Worm (Caenorhabditis elegans) whole organism, L4 larva: Measurements from ENCODE around the gene sdz-8.

Source experiments
- D1046.2 ChIP-seq: fragments of 200-800 bp; sonication (Bioruptor generic); IDR thresholded peaks from 2 replicates; pipeline ENCODE4 v1.3.6; 2022; ENCODE audit warnings: missing genetic modification characterization, missing compliant biosample characterization
- R02D3.7 ChIP-seq: fragments of 150-350 bp; sonication (generic microtip); optimal IDR thresholded peaks from 3 replicates; lab custom pipeline; 2014; ENCODE audit warnings: missing biosample characterization, missing genetic modification characterization
- Y105C5A.15 ChIP-seq: fragments of 200-800 bp; sonication (Bioruptor generic); IDR thresholded peaks from 2 replicates; pipeline ENCODE4 v1.3.6; 2022; ENCODE audit warnings: missing genetic modification characterization, missing compliant biosample characterization
- Y75B8A.6 ChIP-seq: fragments of 200-800 bp; sonication (Bioruptor generic); IDR thresholded peaks from 2 replicates; pipeline ENCODE4 v1.3.6; 2022; ENCODE audit warnings: missing genetic modification reagents, missing genetic modification characterization, missing compliant biosample characterization
- ZK546.5 ChIP-seq, 2 experiments: sonication (generic microtip); optimal IDR thresholded peaks; 2 replicates each; lab custom pipeline; 2017; ENCODE audit warnings: missing biosample characterization in 2 of 2, missing genetic modification characterization in 2 of 2
- aha-1 ChIP-seq: fragments of 150-350 bp; peaks from one replicate; lab custom pipeline; 2014; ENCODE audit warnings: missing biosample characterization, missing genetic modification characterization
- aly-2 ChIP-seq: sonication (generic microtip); optimal IDR thresholded peaks from 2 replicates; lab custom pipeline; 2018; ENCODE audit warnings: missing biosample characterization, missing genetic modification characterization
- ama-1 ChIP-seq: fragments of 150-350 bp; optimal IDR thresholded peaks from 2 replicates; lab custom pipeline; 2014; ENCODE audit warnings: inconsistent platforms, mixed read lengths
- arid-1 ChIP-seq: fragments of 200-800 bp; sonication (Bioruptor generic); conservative IDR thresholded peaks from 2 replicates; pipeline ENCODE4 v1.3.6; 2022; ENCODE audit warnings: missing genetic modification reagents, missing genetic modification characterization, missing compliant biosample characterization
- ceh-20 ChIP-seq: fragments of 200-800 bp; sonication (Bioruptor generic); IDR thresholded peaks from 2 replicates; pipeline ENCODE4 v1.3.6; 2022; ENCODE audit warnings: missing genetic modification reagents, missing genetic modification characterization, missing compliant biosample characterization
- ceh-82 ChIP-seq: sonication (generic microtip); optimal IDR thresholded peaks from 2 replicates; lab custom pipeline; 2017; ENCODE audit warnings: missing biosample characterization, missing genetic modification characterization
- ces-1 ChIP-seq: fragments of 150-350 bp; sonication (generic microtip); optimal IDR thresholded peaks from 4 replicates; lab custom pipeline; 2014; ENCODE audit warnings: missing biosample characterization, missing genetic modification reagents, missing genetic modification characterization
- cey-2 ChIP-seq: sonication (generic microtip); optimal IDR thresholded peaks from 3 replicates; lab custom pipeline; 2017; ENCODE audit warnings: missing genetic modification characterization, mild to moderate bottlenecking, missing compliant biosample characterization, antibody characterized with exemption, borderline replicate concordance; ENCODE audit not compliant: insufficient read depth
- daf-12 ChIP-seq: fragments of 150-350 bp; optimal IDR thresholded peaks from 2 replicates; lab custom pipeline; 2014; ENCODE audit warnings: missing biosample characterization, missing genetic modification reagents, missing genetic modification characterization
- daf-19 ChIP-seq: fragments of 200-800 bp; sonication (Bioruptor generic); conservative IDR thresholded peaks from 2 replicates; pipeline ENCODE4 v1.3.6; 2022; ENCODE audit warnings: missing genetic modification characterization, missing compliant biosample characterization
- daf-8 ChIP-seq: fragments of 200-800 bp; sonication (Bioruptor generic); IDR thresholded peaks from 2 replicates; pipeline ENCODE4 v1.3.6; 2022; ENCODE audit warnings: missing genetic modification characterization, missing compliant biosample characterization
- dpl-1 ChIP-seq: fragments of 150-350 bp; optimal IDR thresholded peaks from 2 replicates; lab custom pipeline; 2014; ENCODE audit warnings: missing biosample characterization, missing genetic modification reagents, missing genetic modification characterization
- duxl-1 ChIP-seq: sonication (generic microtip); optimal IDR thresholded peaks from 2 replicates; lab custom pipeline; 2016; ENCODE audit warnings: mild to moderate bottlenecking, missing genetic modification characterization, moderate library complexity, missing compliant biosample characterization; ENCODE audit not compliant: poor library complexity
- dve-1 ChIP-seq: sonication (generic microtip); optimal IDR thresholded peaks from 2 replicates; lab custom pipeline; 2017; ENCODE audit warnings: antibody characterized with exemption, mild to moderate bottlenecking, missing genetic modification characterization, missing compliant biosample characterization; ENCODE audit not compliant: insufficient read depth
- egl-43 ChIP-seq: fragments of 200-800 bp; sonication (Bioruptor generic); IDR thresholded peaks from 2 replicates; pipeline ENCODE4 v1.3.6; 2022; ENCODE audit warnings: missing genetic modification reagents, missing genetic modification characterization, missing compliant biosample characterization
- fos-1 ChIP-seq: fragments of 150-350 bp; optimal IDR thresholded peaks from 2 replicates; lab custom pipeline; 2014; ENCODE audit warnings: missing biosample characterization, missing genetic modification characterization
- hif-1 ChIP-seq, 2 experiments: sonication (generic microtip); optimal IDR thresholded peaks; 2 replicates each; lab custom pipeline; 2016 to 2017; ENCODE audit warnings: missing compliant biosample characterization in 2 of 2, missing genetic modification characterization in 2 of 2, missing genetic modification reagents in 2 of 2, missing genotype in 2 of 2, mild to moderate bottlenecking in 1 of 2
- hlh-30 ChIP-seq: sonication (generic microtip); optimal IDR thresholded peaks from 2 replicates; lab custom pipeline; 2017; ENCODE audit warnings: antibody characterized with exemption, mild to moderate bottlenecking, missing genetic modification characterization, missing compliant biosample characterization; ENCODE audit not compliant: insufficient read depth
- hmg-1.1 ChIP-seq: fragments of 200-800 bp; sonication (Bioruptor generic); IDR thresholded peaks from 2 replicates; pipeline ENCODE4 v1.3.6; 2022; ENCODE audit warnings: missing genetic modification reagents, missing genetic modification characterization, missing compliant biosample characterization
- lin-13 ChIP-seq: fragments of 150-350 bp; optimal IDR thresholded peaks from 2 replicates; lab custom pipeline; 2014; ENCODE audit warnings: missing biosample characterization, missing genetic modification reagents, missing genetic modification characterization
- lin-29 ChIP-seq: fragments of 200-800 bp; sonication (Bioruptor generic); IDR thresholded peaks from 2 replicates; pipeline ENCODE4 v1.3.6; 2022; ENCODE audit warnings: missing genetic modification reagents, missing genetic modification characterization, missing compliant biosample characterization
- lin-38 ChIP-seq: fragments of 200-800 bp; sonication (Bioruptor generic); IDR thresholded peaks from 2 replicates; pipeline ENCODE4 v1.3.6; 2022; ENCODE audit warnings: missing genetic modification reagents, missing genetic modification characterization, missing compliant biosample characterization
- lir-3 ChIP-seq: sonication (generic microtip); optimal IDR thresholded peaks from 2 replicates; lab custom pipeline; 2016; ENCODE audit warnings: mild to moderate bottlenecking, missing genetic modification characterization, missing compliant biosample characterization
- madf-5 ChIP-seq, 2 experiments: fragments of 200-800 bp; sonication (Bioruptor generic); IDR thresholded peaks; 2 replicates each; pipeline ENCODE4 v1.3.6; 2022; ENCODE audit warnings: missing compliant biosample characterization in 2 of 2, missing genetic modification characterization in 2 of 2
- mep-1 ChIP-seq: fragments of 150-350 bp; sonication (generic microtip); optimal IDR thresholded peaks from 3 replicates; lab custom pipeline; 2014; ENCODE audit warnings: missing biosample characterization, missing genetic modification characterization
- mes-2 ChIP-seq: sonication (generic microtip); optimal IDR thresholded peaks from 2 replicates; lab custom pipeline; 2016; ENCODE audit warnings: missing genotype, mild to moderate bottlenecking, missing genetic modification characterization, missing compliant biosample characterization; ENCODE audit not compliant: poor library complexity, severe bottlenecking
- mxl-2 ChIP-seq: fragments of 200-800 bp; sonication (Bioruptor generic); conservative IDR thresholded peaks from 2 replicates; pipeline ENCODE4 v1.3.6; 2022; ENCODE audit warnings: missing genetic modification reagents, missing genetic modification characterization, missing compliant biosample characterization
- nhr-10 ChIP-seq: fragments of 150-350 bp; optimal IDR thresholded peaks from 2 replicates; lab custom pipeline; 2014; ENCODE audit warnings: missing biosample characterization, missing genetic modification characterization
- nhr-11 ChIP-seq: fragments of 150-350 bp; optimal IDR thresholded peaks from 2 replicates; lab custom pipeline; 2014; ENCODE audit warnings: missing biosample characterization, missing genetic modification characterization
- nhr-6 ChIP-seq: fragments of 150-350 bp; optimal IDR thresholded peaks from 2 replicates; lab custom pipeline; 2014; ENCODE audit warnings: missing biosample characterization, missing genetic modification characterization
- php-3 ChIP-seq: fragments of 200-800 bp; sonication (Bioruptor generic); IDR thresholded peaks from 2 replicates; pipeline ENCODE4 v1.3.6; 2022; ENCODE audit warnings: missing genetic modification reagents, missing genetic modification characterization, missing compliant biosample characterization
- pqm-1 ChIP-seq: sonication (generic microtip); optimal IDR thresholded peaks from 2 replicates; lab custom pipeline; 2017; ENCODE audit warnings: missing biosample characterization, missing genetic modification characterization
- rbr-2 ChIP-seq: sonication (generic microtip); optimal IDR thresholded peaks from 2 replicates; lab custom pipeline; 2016; ENCODE audit warnings: missing genotype, missing genetic modification characterization, missing compliant biosample characterization
- saeg-2 ChIP-seq: fragments of 200-800 bp; sonication (Bioruptor generic); IDR thresholded peaks from 2 replicates; pipeline ENCODE4 v1.3.6; 2022; ENCODE audit warnings: missing genetic modification reagents, missing genetic modification characterization, missing compliant biosample characterization
- sdz-12 ChIP-seq: fragments of 200-800 bp; sonication (Bioruptor generic); optimal IDR thresholded peaks from 2 replicates; lab custom pipeline; 2018; ENCODE audit warnings: mild to moderate bottlenecking, missing genetic modification characterization, missing compliant biosample characterization
- set-16 ChIP-seq: fragments of 200-800 bp; sonication (Bioruptor generic); IDR thresholded peaks from 2 replicates; pipeline ENCODE4 v1.3.6; 2022; ENCODE audit warnings: missing genetic modification reagents, missing genetic modification characterization, missing compliant biosample characterization
- spr-3 ChIP-seq: fragments of 200-800 bp; sonication (Bioruptor generic); optimal IDR thresholded peaks from 2 replicates; lab custom pipeline; 2018; ENCODE audit warnings: mild to moderate bottlenecking, missing genetic modification characterization, missing compliant biosample characterization
- unc-130 ChIP-seq: sonication (generic microtip); optimal IDR thresholded peaks from 2 replicates; lab custom pipeline; 2016; ENCODE audit warnings: missing genetic modification reagents, missing genetic modification characterization, missing compliant biosample characterization
- unc-62 ChIP-seq, 3 experiments: fragments of 150-350 bp in 1 of 3; sonication (generic microtip); optimal IDR thresholded peaks in 2 of 3; peaks in 1 of 3; 1 replicate in 1 of 3; 2 replicates in 2 of 3; lab custom pipeline; 2014 to 2017; ENCODE audit warnings: missing biosample characterization in 3 of 3, missing genetic modification characterization in 3 of 3, missing genetic modification reagents in 3 of 3, missing genotype in 1 of 3
- vab-7 ChIP-seq: fragments of 200-800 bp; sonication (Bioruptor generic); IDR thresholded peaks from 2 replicates; pipeline ENCODE4 v1.3.6; 2022; ENCODE audit warnings: missing genetic modification reagents, missing genetic modification characterization, missing compliant biosample characterization
- zag-1 ChIP-seq: fragments of 150-350 bp; optimal IDR thresholded peaks from 2 replicates; lab custom pipeline; 2014; ENCODE audit warnings: missing biosample characterization, missing genetic modification characterization
- zfp-3 ChIP-seq: fragments of 200-800 bp; sonication (Bioruptor generic); conservative IDR thresholded peaks from 2 replicates; pipeline ENCODE4 v1.3.6; 2022; ENCODE audit warnings: missing genetic modification reagents, missing genetic modification characterization, missing compliant biosample characterization
- zip-2 ChIP-seq: fragments of 150-350 bp; optimal IDR thresholded peaks from 2 replicates; lab custom pipeline; 2014; ENCODE audit warnings: missing biosample characterization, missing genetic modification characterization

Gene sdz-8

DNA sequence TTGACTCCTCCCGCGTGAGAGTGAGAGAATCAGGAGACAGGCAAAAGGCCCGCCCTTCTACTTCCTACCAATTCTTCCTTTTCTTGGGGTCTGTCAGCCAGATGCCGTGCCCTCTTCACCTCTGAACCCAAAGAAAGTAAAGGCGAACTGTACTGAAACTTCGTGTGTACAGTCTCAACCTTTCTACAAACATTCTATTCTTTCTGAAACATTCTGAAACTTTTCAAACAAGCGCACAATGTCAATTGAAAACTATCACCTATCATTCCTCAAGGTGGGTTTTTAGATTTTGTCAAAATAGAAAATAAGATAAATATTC is 16.5 kb upstream of the sdz-8 start (continued):
- no peak for TF ChIP-seq ces-1 (GFP tag; lab: Kevin White, UChicago)
- no peak for TF ChIP-seq daf-8 (GFP tag; lab: Robert Waterston, UW)
- no peak for TF ChIP-seq nhr-10 (tag; lab: Kevin White, UChicago)
- no peak for TF ChIP-seq daf-19
- peak in 1 of 2 experiments; percentile 93 for TF ChIP-seq unc-62 (GFP tag; optimal IDR thresholded peaks at IDR 0.05 in 1 of 2; lab: Kevin White, UChicago)
- no peak for TF ChIP-seq unc-62 (tag; optimal IDR thresholded peaks at IDR 0.05; lab: Kevin White, UChicago)
- TF ChIP-seq aha-1: peak; percentile 24
- TF ChIP-seq pqm-1 (tag; lab: Kevin White, UChicago): no peak
- TF ChIP-seq vab-7 (GFP tag; lab: Robert Waterston, UW): no peak
- TF ChIP-seq Y105C5A.15 (GFP tag; lab: Robert Waterston, UW): no peak
- TF ChIP-seq D1046.2: no peak
- no peak for TF ChIP-seq madf-5 (GFP tag; IDR thresholded peaks at IDR 0.05; lab: Robert Waterston, UW)
- no peak for TF ChIP-seq zag-1 (tag; lab: Kevin White, UChicago)
- TF ChIP-seq aly-2: no peak
- TF ChIP-seq lin-29 (GFP tag; lab: Robert Waterston, UW): no peak
- TF ChIP-seq lin-38 (GFP tag; lab: Robert Waterston, UW): no peak
- TF ChIP-seq ama-1: peak; percentile 11
- TF ChIP-seq dpl-1: no peak
- TF ChIP-seq ceh-82 (tag; lab: Kevin White, UChicago): no peak
- no peak for TF ChIP-seq mxl-2 (GFP tag; lab: Robert Waterston, UW)
- no peak for TF ChIP-seq fos-1 (tag; lab: Kevin White, UChicago)
- no peak for TF ChIP-seq php-3
- no peak for TF ChIP-seq ZK546.5 (tag; optimal IDR thresholded peaks at IDR 0.05; lab: Kevin White, UChicago)

ce11 chrV:11531831-11532534 is 16.0 kb upstream of the sdz-8 start:
- TF ChIP-seq daf-19 (no peak), vab-7 (GFP tag; lab: Robert Waterston, UW) (no peak), set-16 (GFP tag; lab: Robert Waterston, UW) (peak; percentile 59; the same call in 1 of the 2 replicates), daf-12 (tag; lab: Kevin White, UChicago) (no peak), mep-1 (tag; lab: Kevin White, UChicago) (peak; percentile 81), dve-1 (peak; percentile 92), hif-1 (tag; optimal IDR thresholded peaks at IDR 0.05; lab: Kevin White, UChicago) (peak in 1 of 2 experiments; percentile 71), nhr-11 (tag; lab: Kevin White, UChicago) (peak; percentile 71), R02D3.7 (tag; lab: Kevin White, UChicago) (no peak), Y75B8A.6 (GFP tag; lab: Robert Waterston, UW) (no peak), egl-43 (GFP tag; lab: Robert Waterston, UW) (no peak), nhr-6 (tag; lab: Kevin White, UChicago) (peak; percentile 40), fos-1 (tag; lab: Kevin White, UChicago) (no peak), ceh-20 (GFP tag; lab: Robert Waterston, UW) (peak; percentile 59; the same call in 1 of the 2 replicates), D1046.2 (no peak), spr-3 (GFP tag; lab: Kevin White, UChicago) (no peak), unc-130 (GFP tag; lab: Kevin White, UChicago) (no peak), unc-62 (GFP tag; optimal IDR thresholded peaks at IDR 0.05 in 1 of 2; lab: Kevin White, UChicago) (peak in 1 of 2 experiments; percentile 98), unc-62 (tag; optimal IDR thresholded peaks at IDR 0.05; lab: Kevin White, UChicago) (no peak), cey-2 (tag; lab: Kevin White, UChicago) (peak; percentile 4), lir-3 (tag; lab: Kevin White, UChicago) (no peak), rbr-2 (tag; lab: Kevin White, UChicago) (peak; percentile 49), mes-2 (tag; lab: Kevin White, UChicago) (peak; percentile 63), arid-1 (GFP tag; lab: Robert Waterston, UW) (no peak), hmg-1.1 (peak; percentile 62), sdz-12 (GFP tag; lab: Kevin White, UChicago) (no peak), nhr-10 (tag; lab: Kevin White, UChicago) (peak; percentile 62), lin-13 (GFP tag; lab: Kevin White, UChicago) (peak; percentile 30), saeg-2 (GFP tag; lab: Robert Waterston, UW) (no peak), zfp-3 (peak; percentile 43; the same call in 1 of the 2 replicates), zip-2 (no peak), hlh-30 (tag; lab: Kevin White, UChicago) (peak; percentile 89), duxl-1 (tag; lab: Kevin White, UChicago) (no peak)
